Fruit fly (Drosophila melanogaster) whole organism, prepupa: ENCODE data around the gene Pde6.

Experiments used
- Blimp-1 ChIP-seq: fragments of 200-800 bp; sonication (Bioruptor generic); optimal IDR thresholded peaks from 3 replicates; lab custom pipeline; 2017; ENCODE audit warnings: missing biosample characterization, missing genetic modification characterization, mild to moderate bottlenecking, moderate library complexity, missing genetic modification reagents
- CG10631 ChIP-seq: fragments of 200-800 bp; sonication (Bioruptor generic); optimal IDR thresholded peaks from 2 replicates; lab custom pipeline; 2016; ENCODE audit warnings: missing biosample characterization, missing genetic modification characterization
- CG10669 ChIP-seq: fragments of 200-800 bp; sonication (Bioruptor generic); optimal IDR thresholded peaks from 3 replicates; lab custom pipeline; 2018; ENCODE audit warnings: missing biosample characterization, mild to moderate bottlenecking, missing genetic modification characterization, moderate library complexity
- CG11294 ChIP-seq: fragments of 200-800 bp; sonication (Bioruptor generic); IDR thresholded peaks from 2 replicates; pipeline ENCODE4 v1.3.6; 2022; ENCODE audit warnings: missing biosample characterization, missing genetic modification characterization
- CG11902 ChIP-seq: fragments of 200-800 bp; sonication (Bioruptor generic); optimal IDR thresholded peaks from 3 replicates; lab custom pipeline; 2016; ENCODE audit warnings: missing biosample characterization, missing genetic modification characterization
- CG15336 ChIP-seq: fragments of 200-800 bp; sonication (Bioruptor generic); IDR thresholded peaks from 2 replicates; pipeline ENCODE4 v1.3.6; 2022; ENCODE audit warnings: missing biosample characterization, missing genetic modification characterization
- CG16779 ChIP-seq: fragments of 200-800 bp; sonication (Bioruptor generic); optimal IDR thresholded peaks from 3 replicates; lab custom pipeline; 2017; ENCODE audit warnings: missing biosample characterization, mild to moderate bottlenecking, missing genetic modification characterization
- CG3032 ChIP-seq: fragments of 200-800 bp; optimal IDR thresholded peaks from 2 replicates; lab custom pipeline; 2019; ENCODE audit warnings: missing biosample characterization, mild to moderate bottlenecking, missing genetic modification characterization, moderate library complexity
- CG31627 ChIP-seq: fragments of 200-800 bp; sonication (Bioruptor generic); optimal IDR thresholded peaks from 3 replicates; lab custom pipeline; 2016; ENCODE audit warnings: missing biosample characterization, missing genetic modification characterization
- CG32006 ChIP-seq: fragments of 200-800 bp; sonication (Bioruptor generic); optimal IDR thresholded peaks from 3 replicates; lab custom pipeline; 2017; ENCODE audit warnings: missing biosample characterization, mild to moderate bottlenecking, missing genetic modification characterization
- CG34406 ChIP-seq: fragments of 200-800 bp; sonication (Bioruptor generic); optimal IDR thresholded peaks from 3 replicates; lab custom pipeline; 2016; ENCODE audit warnings: missing biosample characterization, missing genetic modification characterization
- CG3919 ChIP-seq: fragments of 200-800 bp; sonication (Bioruptor generic); optimal IDR thresholded peaks from 3 replicates; lab custom pipeline; 2016; ENCODE audit warnings: missing biosample characterization, missing genetic modification characterization
- CG4318 ChIP-seq: fragments of 200-800 bp; sonication (Bioruptor generic); optimal IDR thresholded peaks from 3 replicates; lab custom pipeline; 2017; ENCODE audit warnings: missing biosample characterization, mild to moderate bottlenecking, missing genetic modification characterization
- CG6163 ChIP-seq: fragments of 200-800 bp; sonication (Bioruptor generic); IDR thresholded peaks from 3 replicates; pipeline ENCODE4 v1.3.6; 2022; ENCODE audit warnings: missing biosample characterization, missing genetic modification characterization
- CG6276 ChIP-seq: fragments of 200-800 bp; sonication (Bioruptor generic); optimal IDR thresholded peaks from 2 replicates; lab custom pipeline; 2017; ENCODE audit warnings: missing biosample characterization, mild to moderate bottlenecking, missing genetic modification characterization
- CG6792 ChIP-seq: fragments of 200-800 bp; sonication (Bioruptor generic); optimal IDR thresholded peaks from 3 replicates; lab custom pipeline; 2016; ENCODE audit warnings: missing biosample characterization, missing genetic modification characterization
- CG6808 ChIP-seq: fragments of 200-800 bp; sonication (Bioruptor generic); optimal IDR thresholded peaks from 3 replicates; lab custom pipeline; 2017; ENCODE audit warnings: missing biosample characterization, missing genetic modification characterization, mild to moderate bottlenecking, moderate library complexity, missing genetic modification reagents
- CG6854 ChIP-seq: fragments of 200-800 bp; sonication (Bioruptor generic); optimal IDR thresholded peaks from 2 replicates; lab custom pipeline; 2017; ENCODE audit warnings: missing biosample characterization, mild to moderate bottlenecking, missing genetic modification characterization
- CG7368 ChIP-seq: fragments of 200-800 bp; sonication (Bioruptor generic); optimal IDR thresholded peaks from 3 replicates; lab custom pipeline; 2016; ENCODE audit warnings: missing biosample characterization, missing genetic modification characterization
- CG8119 ChIP-seq: fragments of 200-800 bp; sonication (Bioruptor generic); IDR thresholded peaks from 3 replicates; pipeline ENCODE4 v1.3.6; 2022; ENCODE audit warnings: missing biosample characterization, missing genetic modification characterization
- CG8319 ChIP-seq: fragments of 200-800 bp; sonication (Bioruptor generic); optimal IDR thresholded peaks from 3 replicates; lab custom pipeline; 2016; ENCODE audit warnings: missing biosample characterization, missing genetic modification characterization
- Eip75B ChIP-seq: fragments of 200-800 bp; sonication (Bioruptor generic); optimal IDR thresholded peaks from 3 replicates; lab custom pipeline; 2016; ENCODE audit warnings: missing biosample characterization, missing genetic modification characterization
- Eip78C ChIP-seq: fragments of 200-800 bp; sonication (Bioruptor generic); peaks from one replicate; lab custom pipeline; 2016; ENCODE audit warnings: missing biosample characterization, missing genetic modification characterization
- Ets21C ChIP-seq: fragments of 200-800 bp; sonication (Bioruptor generic); optimal IDR thresholded peaks from 3 replicates; lab custom pipeline; 2016; ENCODE audit warnings: missing biosample characterization, missing genetic modification characterization
- Ets96B ChIP-seq: fragments of 200-800 bp; optimal IDR thresholded peaks from 2 replicates; lab custom pipeline; 2019; ENCODE audit warnings: missing biosample characterization, mild to moderate bottlenecking, missing genetic modification characterization, moderate library complexity
- Gug ChIP-seq: fragments of 200-800 bp; sonication (Bioruptor generic); IDR thresholded peaks from 2 replicates; pipeline ENCODE4 v1.3.6; 2022; ENCODE audit warnings: missing biosample characterization, missing genetic modification characterization
- Hr38 ChIP-seq: sonication (Bioruptor generic); optimal IDR thresholded peaks from 2 replicates; lab custom pipeline; 2016; ENCODE audit warnings: missing biosample characterization, missing genetic modification characterization
- Hr4 ChIP-seq: fragments of 200-800 bp; sonication (Bioruptor generic); optimal IDR thresholded peaks from 3 replicates; lab custom pipeline; 2016; ENCODE audit warnings: missing biosample characterization, missing genetic modification characterization
- Lpt ChIP-seq: fragments of 200-800 bp; sonication (Bioruptor generic); optimal IDR thresholded peaks from 3 replicates; lab custom pipeline; 2016; ENCODE audit warnings: missing biosample characterization, missing genetic modification characterization
- OdsH ChIP-seq: fragments of 200-800 bp; sonication (Bioruptor generic); optimal IDR thresholded peaks from 3 replicates; lab custom pipeline; 2016; ENCODE audit warnings: missing biosample characterization, missing genetic modification characterization
- Smox ChIP-seq: fragments of 200-800 bp; sonication (Bioruptor generic); optimal IDR thresholded peaks from 3 replicates; lab custom pipeline; 2016; ENCODE audit warnings: missing biosample characterization, missing genetic modification characterization
- Sox102F ChIP-seq: fragments of 200-800 bp; sonication (Bioruptor generic); optimal IDR thresholded peaks from 2 replicates; lab custom pipeline; 2016; ENCODE audit warnings: missing biosample characterization, mild to moderate bottlenecking, missing genetic modification characterization
- Sox14 ChIP-seq: fragments of 200-800 bp; sonication (Bioruptor generic); optimal IDR thresholded peaks from 3 replicates; lab custom pipeline; 2016; ENCODE audit warnings: missing biosample characterization, missing genetic modification characterization
- Sox15 ChIP-seq: fragments of 200-800 bp; sonication (Bioruptor generic); optimal IDR thresholded peaks from 3 replicates; lab custom pipeline; 2016; ENCODE audit warnings: missing biosample characterization, missing genetic modification characterization
- achi ChIP-seq: fragments of 200-800 bp; sonication (Bioruptor generic); optimal IDR thresholded peaks from 3 replicates; lab custom pipeline; 2016; ENCODE audit warnings: missing biosample characterization, missing genetic modification characterization
- acj6 ChIP-seq: fragments of 200-800 bp; sonication (Bioruptor generic); optimal IDR thresholded peaks from 3 replicates; lab custom pipeline; 2016; ENCODE audit warnings: missing biosample characterization, missing genetic modification characterization
- cyc ChIP-seq: fragments of 200-800 bp; sonication (Bioruptor generic); optimal IDR thresholded peaks from 3 replicates; lab custom pipeline; 2016; ENCODE audit warnings: missing biosample characterization, missing genetic modification characterization
- dac ChIP-seq: fragments of 200-800 bp; sonication (Bioruptor generic); optimal IDR thresholded peaks from 2 replicates; lab custom pipeline; 2017; ENCODE audit warnings: missing biosample characterization, mild to moderate bottlenecking, missing genetic modification characterization
- dsx ChIP-seq: fragments of 200-800 bp; optimal IDR thresholded peaks from 3 replicates; lab custom pipeline; 2019; ENCODE audit warnings: missing biosample characterization, mild to moderate bottlenecking, missing genetic modification characterization, moderate library complexity; ENCODE audit not compliant: poor library complexity, severe bottlenecking
- esn ChIP-seq: fragments of 200-800 bp; sonication (Bioruptor generic); optimal IDR thresholded peaks from 2 replicates; lab custom pipeline; 2016; ENCODE audit warnings: missing biosample characterization, mild to moderate bottlenecking, missing genetic modification characterization, moderate library complexity
- fd59A ChIP-seq: fragments of 200-800 bp; sonication (Bioruptor generic); optimal IDR thresholded peaks from 2 replicates; lab custom pipeline; 2017; ENCODE audit warnings: missing biosample characterization, mild to moderate bottlenecking, missing genetic modification characterization, missing genetic modification reagents
- fd85E ChIP-seq: fragments of 200-800 bp; sonication (Bioruptor generic); optimal IDR thresholded peaks from 3 replicates; lab custom pipeline; 2016; ENCODE audit warnings: missing biosample characterization, missing genetic modification characterization
- fkh ChIP-seq: fragments of 200-800 bp; sonication (Bioruptor generic); optimal IDR thresholded peaks from 3 replicates; lab custom pipeline; 2017; ENCODE audit warnings: missing biosample characterization, mild to moderate bottlenecking, missing genetic modification characterization, moderate library complexity
- lz ChIP-seq: fragments of 200-800 bp; sonication (Bioruptor generic); optimal IDR thresholded peaks from 3 replicates; lab custom pipeline; 2016; ENCODE audit warnings: missing biosample characterization, missing genetic modification characterization
- net ChIP-seq: fragments of 200-800 bp; sonication (Bioruptor generic); optimal IDR thresholded peaks from 3 replicates; lab custom pipeline; 2016; ENCODE audit warnings: missing biosample characterization, missing genetic modification characterization
- pdm3 ChIP-seq: fragments of 200-800 bp; sonication (Bioruptor generic); optimal IDR thresholded peaks from 3 replicates; lab custom pipeline; 2016; ENCODE audit warnings: missing biosample characterization, missing genetic modification characterization
- salr ChIP-seq, 2 experiments: fragments of 200-800 bp; sonication (Bioruptor generic); optimal IDR thresholded peaks; 3 replicates each; lab custom pipeline; 2016 to 2018; ENCODE audit warnings: missing biosample characterization in 2 of 2, missing genetic modification characterization in 2 of 2, mild to moderate bottlenecking in 1 of 2
- ss ChIP-seq, 2 experiments: fragments of 200-800 bp; sonication (Bioruptor generic); optimal IDR thresholded peaks; 2 replicates in 1 of 2; 3 replicates in 1 of 2; lab custom pipeline; 2017 to 2018; ENCODE audit warnings: mild to moderate bottlenecking in 2 of 2, missing biosample characterization in 2 of 2, missing genetic modification characterization in 2 of 2, moderate library complexity in 1 of 2
- svp ChIP-seq: fragments of 200-800 bp; sonication (Bioruptor generic); peaks from one replicate; lab custom pipeline; 2016; ENCODE audit warnings: missing biosample characterization, missing genetic modification characterization
- topi ChIP-seq: fragments of 200-800 bp; sonication (Bioruptor generic); optimal IDR thresholded peaks from 3 replicates; lab custom pipeline; 2016; ENCODE audit warnings: missing biosample characterization, missing genetic modification characterization
- vri ChIP-seq: fragments of 200-800 bp; sonication (Bioruptor generic); optimal IDR thresholded peaks from 3 replicates; lab custom pipeline; 2016; ENCODE audit warnings: missing biosample characterization, mild to moderate bottlenecking, missing genetic modification characterization

The Pde6 gene

dm6 chr3R:14590753-14591535, 32.8 kb upstream of the Pde6 start:
- TF ChIP-seq CG6808 (GFP tag; lab: Kevin White, UChicago) (peak; percentile 72), CG32006 (peak; percentile 73), CG6792 (GFP tag; lab: Kevin White, UChicago) (peak; percentile 56), Hr4 (GFP tag; lab: Kevin White, UChicago) (peak; percentile 46), Eip75B (peak; percentile 36), dac (GFP tag; lab: Kevin White, UChicago) (no peak), Sox102F (no peak), salr (GFP tag; optimal IDR thresholded peaks at IDR 0.05; lab: Kevin White, UChicago) (peak in 1 of 2 experiments; percentile 71), Hr38 (no peak), Gug (GFP tag; lab: Robert Waterston, UW) (no peak; the same call in 1 of the 2 replicates), CG7368 (GFP tag; lab: Kevin White, UChicago) (no peak), CG8319 (no peak), esn (peak; percentile 20), CG6163 (0 out of 3 replicates have a peak, but pooled peaks have one; percentile 25), Sox14 (GFP tag; lab: Kevin White, UChicago) (peak; percentile 23), CG10631 (GFP tag; lab: Kevin White, UChicago) (peak; percentile 74), lz (GFP tag; lab: Kevin White, UChicago) (no peak), net (GFP tag; lab: Kevin White, UChicago) (peak; percentile 55), CG6854 (no peak), dsx (peak; percentile 45), CG31627 (GFP tag; lab: Kevin White, UChicago) (no peak), cyc (no peak), Sox15 (GFP tag; lab: Kevin White, UChicago) (no peak), svp (GFP tag; lab: Kevin White, UChicago) (peak; percentile 48), Eip78C (peak; percentile 77), CG10669 (GFP tag; lab: Kevin White, UChicago) (peak; percentile 62), CG34406 (peak; percentile 63), ss (GFP tag; optimal IDR thresholded peaks at IDR 0.05; lab: Kevin White, UChicago) (peak; percentile 64 to 66), CG3919 (GFP tag; lab: Kevin White, UChicago) (peak; percentile 59), topi (GFP tag; lab: Kevin White, UChicago) (peak; percentile 0), fd85E (GFP tag; lab: Kevin White, UChicago) (no peak), CG11294 (GFP tag; lab: Robert Waterston, UW) (no peak), CG11902 (GFP tag; lab: Kevin White, UChicago) (no peak), acj6 (GFP tag; lab: Kevin White, UChicago) (peak; percentile 66), OdsH (GFP tag; lab: Kevin White, UChicago) (peak; percentile 66), fd59A (peak; percentile 48), CG6276 (GFP tag; lab: Kevin White, UChicago) (peak; percentile 44), Ets21C (GFP tag; lab: Kevin White, UChicago) (no peak), Lpt (peak; percentile 47), achi (GFP tag; lab: Kevin White, UChicago) (peak; percentile 60), CG15336 (peak; percentile 70), fkh (GFP tag; lab: Kevin White, UChicago) (peak; percentile 59), pdm3 (GFP tag; lab: Kevin White, UChicago) (peak; percentile 25), CG3032 (peak; percentile 75), Blimp-1 (GFP tag; lab: Kevin White, UChicago) (no peak), Smox (peak; percentile 11), vri (no peak), CG16779 (peak; percentile 32), CG8119 (peak; percentile 78), CG4318 (GFP tag; lab: Kevin White, UChicago) (peak; percentile 47), Ets96B (tag; lab: Kevin White, UChicago) (peak; percentile 79)
